Worm (Caenorhabditis elegans): Measurements from ENCODE around the gene ins-7.
"Not testable (repeated sequence)": the region's sequence is repeated elsewhere in the genome, so short reads cannot be mapped to it uniquely, and the experiment has no call there.

ins-7 gene

DNA sequence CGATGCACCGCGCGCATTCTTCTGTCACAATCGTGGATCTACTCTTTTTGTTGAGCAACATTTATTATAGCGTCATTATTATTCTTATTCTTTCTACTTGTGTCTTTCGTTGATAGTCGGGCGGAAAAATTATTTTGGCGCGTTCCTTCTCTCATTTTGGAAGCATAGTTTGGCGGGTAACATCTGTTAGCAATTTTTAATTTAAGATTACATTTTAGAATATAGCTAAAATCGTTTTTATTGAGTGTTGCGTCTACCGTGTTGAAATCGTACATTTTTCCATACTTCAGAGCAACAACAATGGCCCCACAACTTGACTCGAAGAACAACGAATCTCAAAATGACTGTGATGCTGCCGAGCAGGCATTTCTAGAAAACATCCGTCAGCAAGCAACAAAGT lies 8.0 kb upstream of the ins-7 start, which contains the start of gene sdz-36:
Gene sdz-36, plus strand, starts transcription at position 301 of the 400 bp plus-strand sequence.
- TF ChIP-seq lag-1 (GFP tag; IDR thresholded peaks at IDR 0.05) (no peak), zim-3 (tag; optimal IDR thresholded peaks at IDR 0.05) (no peak), attf-6 (GFP tag; IDR thresholded peaks at IDR 0.05) (no peak), nfyb-1 (GFP tag; IDR thresholded peaks at IDR 0.05) (no peak), him-1 (tag; optimal IDR thresholded peaks at IDR 0.05) (no peak), atf-7 (tag; optimal IDR thresholded peaks at IDR 0.05) (no peak), hmg-1.2 (GFP tag; IDR thresholded peaks at IDR 0.05) (no peak), lsl-1 (GFP tag; optimal IDR thresholded peaks at IDR 0.05) (no peak), mcd-1 (GFP tag; IDR thresholded peaks at IDR 0.05) (no peak), cebp-2 (GFP tag; IDR thresholded peaks at IDR 0.05) (no peak), lsy-27 (tag; optimal IDR thresholded peaks at IDR 0.05; ENCODE audit: borderline replicate concordance, insufficient read depth) (no peak), dpff-1 (tag; optimal IDR thresholded peaks at IDR 0.05) (no peak), cebp-1 (GFP tag; IDR thresholded peaks at IDR 0.05) (no peak), cebp-1 (tag; optimal IDR thresholded peaks at IDR 0.05) (no peak), nfya-1 (tag; optimal IDR thresholded peaks at IDR 0.05; ENCODE audit: borderline replicate concordance, insufficient read depth) (no peak), ceh-91 (GFP tag; IDR thresholded peaks at IDR 0.05) (no peak), D2030.7 (GFP tag; IDR thresholded peaks at IDR 0.05) (no peak), snpc-4 (GFP tag; optimal IDR thresholded peaks at IDR 0.05) (no peak), snpc-4 (tag; optimal IDR thresholded peaks at IDR 0.05) (no peak), rcor-1 (GFP tag; IDR thresholded peaks at IDR 0.05) (no peak), fkh-3 (tag; optimal IDR thresholded peaks at IDR 0.05) (no peak)

DNA sequence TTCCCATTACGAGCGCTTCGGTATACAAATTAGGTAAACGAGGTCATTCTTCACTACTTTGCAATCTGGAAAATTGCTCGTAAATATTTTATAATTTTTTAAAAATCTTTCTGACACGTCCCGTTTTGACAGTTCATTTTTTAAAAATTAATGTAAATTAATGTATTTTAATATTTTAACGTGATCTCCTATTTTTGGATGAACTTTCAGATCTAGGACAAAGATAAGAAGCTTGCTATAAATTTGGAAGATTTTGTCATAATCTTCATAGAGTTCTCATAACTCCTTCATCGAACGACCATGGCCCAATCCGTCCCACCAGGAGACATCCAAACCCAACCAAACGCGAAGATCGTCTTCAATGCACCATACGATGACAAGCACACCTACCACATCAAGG lies 6.1 kb upstream of the ins-7 start, which contains the start of gene msp-76:
Gene msp-76, plus strand, starts transcription at position 301 of the 400 bp plus-strand sequence.
- TF ChIP-seq ama-1 (optimal IDR thresholded peaks at IDR 0.05); ama-1 (GFP tag; optimal IDR thresholded peaks at IDR 0.05); hmg-1.2 (GFP tag; IDR thresholded peaks at IDR 0.05); ekl-4 (GFP tag; IDR thresholded peaks at IDR 0.05): not testable (repeated sequence)

DNA sequence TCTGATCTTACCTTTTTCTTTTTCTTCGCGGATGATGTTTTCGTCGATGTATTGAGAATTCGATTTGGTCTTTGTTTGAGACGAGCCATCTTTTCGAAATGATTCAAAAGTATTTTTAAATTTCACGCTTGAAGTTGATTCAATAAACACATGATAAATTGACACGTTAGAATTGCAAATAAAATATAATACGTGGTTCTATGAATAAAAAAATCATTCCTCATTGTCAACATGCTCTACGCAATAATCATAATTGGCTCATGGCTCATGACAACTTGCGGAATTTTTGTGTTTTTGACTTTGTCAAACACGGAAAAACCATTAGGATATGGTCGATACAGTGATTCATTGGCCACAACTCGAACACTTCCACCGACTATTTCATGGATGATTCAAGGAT lies 788 bp upstream of the ins-7 start, which contains the start of the genes htas-1 and ZK1251.3:
Gene htas-1, minus strand, starts transcription at position 101 of the 400 bp plus-strand sequence.
Gene ZK1251.3, plus strand, starts transcription at position 226 of the 400 bp plus-strand sequence.
- TF ChIP-seq F49E8.2 (tag; optimal IDR thresholded peaks at IDR 0.05; ENCODE audit: insufficient read depth) (no peak), mcd-1 (GFP tag; IDR thresholded peaks at IDR 0.05) (no peak), nhr-179 (tag; optimal IDR thresholded peaks at IDR 0.05) (no peak), rec-8 (tag; optimal IDR thresholded peaks at IDR 0.05) (no peak), pha-4 (tag; optimal IDR thresholded peaks at IDR 0.05) (no peak), tbp1 (GFP tag; optimal IDR thresholded peaks at IDR 0.05) (no peak), ceh-79 (tag; optimal IDR thresholded peaks at IDR 0.05) (no peak), hsf-1 (GFP tag; IDR thresholded peaks at IDR 0.05) (no peak), ztf-22 (GFP tag; optimal IDR thresholded peaks at IDR 0.05) (no peak), hmg-1.2 (GFP tag; IDR thresholded peaks at IDR 0.05) (no peak), nfyb-1 (GFP tag; IDR thresholded peaks at IDR 0.05) (no peak)

DNA sequence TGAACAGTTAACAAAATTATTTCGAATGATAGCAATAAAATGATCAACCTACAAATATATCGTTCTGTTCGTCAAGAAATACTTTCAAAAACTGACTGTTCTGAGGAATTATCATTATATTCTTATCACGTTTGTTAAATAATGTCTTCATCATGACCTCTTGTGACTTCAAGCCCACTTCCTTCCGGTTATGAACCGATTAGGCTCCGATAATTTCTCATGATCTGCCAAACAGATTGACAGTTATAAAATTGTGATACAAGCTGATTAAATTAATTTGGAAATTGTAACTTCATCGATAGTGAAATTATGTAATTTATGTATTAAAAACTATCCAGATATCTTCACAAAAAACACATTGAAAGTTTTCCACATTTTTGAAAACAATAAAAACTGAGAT lies 1.8 kb downstream of the ins-7 start, which contains the start of gene ins-8:
Gene ins-8, minus strand, starts transcription at position 101 of the 400 bp plus-strand sequence.
- TF ChIP-seq egl-18 (GFP tag; IDR thresholded peaks at IDR 0.05), result no peak
- TF ChIP-seq lin-54 (GFP tag; optimal IDR thresholded peaks at IDR 0.05), result no peak
- TF ChIP-seq snpc-4 (GFP tag; optimal IDR thresholded peaks at IDR 0.05), result no peak
- no peak for TF ChIP-seq snpc-4 (tag; optimal IDR thresholded peaks at IDR 0.05)

All from whole organism, young adult.